Fruit fly (Drosophila melanogaster): ENCODE measurements around the gene eIF4E1.

Gene eIF4E1

DNA sequence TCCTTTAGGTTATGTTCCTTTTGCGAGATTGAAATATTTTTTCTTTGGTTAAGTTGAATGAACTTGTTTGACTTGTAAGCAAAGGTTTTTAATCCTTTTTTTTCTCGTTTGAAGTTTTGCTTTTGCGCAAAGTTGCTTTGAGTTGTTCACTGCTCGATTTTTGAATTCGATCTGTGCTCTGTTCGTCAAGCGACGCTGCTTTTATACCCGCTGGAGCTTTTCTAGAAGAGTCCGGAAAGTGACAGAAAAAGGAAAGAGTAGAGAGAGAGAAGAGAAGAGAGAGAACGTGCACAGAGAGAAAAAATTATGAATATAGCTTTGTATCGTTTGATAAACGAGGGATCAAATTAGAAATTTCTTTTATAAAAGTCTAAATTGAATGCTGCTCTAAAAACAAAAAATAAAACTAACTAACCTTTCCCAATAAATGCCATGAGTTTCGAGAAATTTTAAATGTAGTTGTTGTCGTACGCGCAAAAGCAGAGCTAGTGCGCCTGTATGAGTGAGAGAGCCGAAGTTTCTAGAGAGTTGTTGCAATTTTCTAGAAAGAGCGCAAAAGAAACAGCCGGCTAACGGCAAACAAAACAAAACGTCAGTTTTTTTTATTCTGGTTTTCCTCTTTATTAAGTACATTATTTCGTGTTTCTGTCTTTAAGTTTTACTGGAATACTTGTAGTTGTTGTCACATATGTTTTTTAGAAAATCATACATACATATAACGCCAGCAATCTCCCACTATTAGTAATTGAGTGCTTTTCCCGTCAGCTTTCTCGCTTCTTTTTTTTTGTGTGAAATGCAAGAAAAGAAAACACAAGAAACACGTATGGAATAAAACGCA, 24.8 kb downstream of the eIF4E1 start, which contains the start of gene Hsp26 (continued):
- TF ChIP-seq CG10366 (GFP tag; IDR thresholded peaks at IDR 0.05), result peak; percentile 87
- peak; percentile 55 for TF ChIP-seq Hmx (GFP tag; optimal IDR thresholded peaks at IDR 0.05)
- peak; percentile 64 for TF ChIP-seq psq (GFP tag; optimal IDR thresholded peaks at IDR 0.05)
- TF ChIP-seq pros (GFP tag; optimal IDR thresholded peaks at IDR 0.05), result no peak
- TF ChIP-seq CG43689 (GFP tag; IDR thresholded peaks at IDR 0.05), result peak; percentile 71
- TF ChIP-seq fru (optimal IDR thresholded peaks at IDR 0.05), result no peak
- TF ChIP-seq CG13894 (tag; optimal IDR thresholded peaks at IDR 0.05), result peak; percentile 19
- TF ChIP-seq Sox102F (GFP tag; optimal IDR thresholded peaks at IDR 0.05), result peak; percentile 90
- peak; percentile 77 for TF ChIP-seq lmd (GFP tag; IDR thresholded peaks at IDR 0.05)
- peak; percentile 85 for TF ChIP-seq CG15269 (tag; optimal IDR thresholded peaks at IDR 0.05)
- TF ChIP-seq lilli (GFP tag; optimal IDR thresholded peaks at IDR 0.05), result peak; percentile 89
- TF ChIP-seq CG15514 (GFP tag; optimal IDR thresholded peaks at IDR 0.05), result peak; percentile 54
- no peak for TF ChIP-seq Lhr (GFP tag; optimal IDR thresholded peaks at IDR 0.05)
- TF ChIP-seq h (optimal IDR thresholded peaks at IDR 0.05), result no peak
- peak; percentile 71 for TF ChIP-seq Deaf1 (tag; optimal IDR thresholded peaks at IDR 0.05)
- peak; percentile 53 for TF ChIP-seq Vsx1 (GFP tag; optimal IDR thresholded peaks at IDR 0.05)
- TF ChIP-seq CG4424 (GFP tag; optimal IDR thresholded peaks at IDR 0.05), result peak; percentile 83
- TF ChIP-seq zen (tag; optimal IDR thresholded peaks at IDR 0.05), result peak; percentile 24
- peak; percentile 80 for TF ChIP-seq CG10209 (GFP tag; optimal IDR thresholded peaks at IDR 0.05)
- TF ChIP-seq odd (GFP tag; optimal IDR thresholded peaks at IDR 0.05), result peak; percentile 86
- TF ChIP-seq CG4328 (GFP tag; optimal IDR thresholded peaks at IDR 0.05), result peak; percentile 13
- TF ChIP-seq sens-2 (GFP tag; IDR thresholded peaks at IDR 0.05), result peak; percentile 73
- no peak for TF ChIP-seq CG14860 (GFP tag; IDR thresholded peaks at IDR 0.05; ENCODE audit: partially characterized antibody)
- TF ChIP-seq wor (GFP tag; IDR thresholded peaks at IDR 0.05), result peak; percentile 52; the same call in 1 of the 2 replicates
- no peak for TF ChIP-seq CG2129 (GFP tag; IDR thresholded peaks at IDR 0.05; ENCODE audit: partially characterized antibody)
- peak; percentile 82 for TF ChIP-seq CG10979 (tag; optimal IDR thresholded peaks at IDR 0.05)
- peak; percentile 80 for TF ChIP-seq CG1602 (GFP tag; optimal IDR thresholded peaks at IDR 0.05)
- peak; percentile 90 for TF ChIP-seq lbe (GFP tag; optimal IDR thresholded peaks at IDR 0.05)
- TF ChIP-seq pb (GFP tag; optimal IDR thresholded peaks at IDR 0.05), result peak; percentile 54
- TF ChIP-seq CG6683 (GFP tag; optimal IDR thresholded peaks at IDR 0.05), result peak; percentile 46
- peak; percentile 54 for TF ChIP-seq CG5180 (GFP tag; optimal IDR thresholded peaks at IDR 0.05)
- TF ChIP-seq CG10274 (GFP tag; optimal IDR thresholded peaks at IDR 0.05), result peak; percentile 3
- peak; percentile 86 for TF ChIP-seq CG17359 (tag; optimal IDR thresholded peaks at IDR 0.05)
- TF ChIP-seq ERR (GFP tag; optimal IDR thresholded peaks at IDR 0.05), result peak; percentile 42
- TF ChIP-seq CG9876 (GFP tag; optimal IDR thresholded peaks at IDR 0.05), result peak; percentile 74
- peak; percentile 59 for TF ChIP-seq Spps (tag; optimal IDR thresholded peaks at IDR 0.05)
- TF ChIP-seq CG12071 (GFP tag; optimal IDR thresholded peaks at IDR 0.05), result peak; percentile 49
- peak; percentile 84 for TF ChIP-seq Blimp-1 (GFP tag; optimal IDR thresholded peaks at IDR 0.05)
- TF ChIP-seq Fer2 (tag; optimal IDR thresholded peaks at IDR 0.05), result peak; percentile 31
- TF ChIP-seq stwl (tag; optimal IDR thresholded peaks at IDR 0.05), result no peak
- TF ChIP-seq Med (GFP tag), result peak; percentile 98
- peak; percentile 73 for TF ChIP-seq ttk (GFP tag; IDR thresholded peaks at IDR 0.05)
- peak; percentile 30; the same call in 2 of the 4 replicates for TF ChIP-seq Dll (GFP tag; IDR thresholded peaks at IDR 0.05; ENCODE audit: partially characterized antibody)
- TF ChIP-seq cas (GFP tag; IDR thresholded peaks at IDR 0.05), result peak; percentile 49; the same call in 1 of the 2 replicates
- TF ChIP-seq CG1792 (GFP tag; optimal IDR thresholded peaks at IDR 0.05), result peak; percentile 78
- TF ChIP-seq CG17802 (tag; optimal IDR thresholded peaks at IDR 0.05), result peak; percentile 27
- TF ChIP-seq CkIIα-i1 (GFP tag; IDR thresholded peaks at IDR 0.05), result no peak
- TF ChIP-seq cwo (GFP tag; optimal IDR thresholded peaks at IDR 0.05), result peak; percentile 75
